Worm (Caenorhabditis elegans) whole organism, L4/young adult: Measurements from ENCODE around the gene slc-36.3.

Experiments
- dao-5 ChIP-seq: sonication (generic microtip); optimal IDR thresholded peaks from 2 replicates; lab custom pipeline; 2016; ENCODE audit warnings: missing genotype, missing genetic modification characterization, moderate library complexity, missing compliant biosample characterization
- him-1 ChIP-seq: sonication (generic microtip); optimal IDR thresholded peaks from 2 replicates; lab custom pipeline; 2016; ENCODE audit warnings: missing genotype, missing genetic modification reagents, missing genetic modification characterization, missing compliant biosample characterization

- no peak for TF ChIP-seq dao-5 (tag; lab: Kevin White, UChicago)
- TF ChIP-seq him-1 (tag; lab: Kevin White, UChicago) = no peak
Observed at ce11 chrV:20517005-20517404, 27.0 kb downstream of the slc-36.3 start.
